Worm (Caenorhabditis elegans) whole organism, L1 larva: ENCODE results near the gene fkh-7.

ENCODE experiments used
- C04F5.9 ChIP-seq: sonication (generic microtip); optimal IDR thresholded peaks from 2 replicates; lab custom pipeline; 2016; ENCODE audit warnings: missing genetic modification characterization, missing compliant biosample characterization
- C16A3.4 ChIP-seq: fragments of 150-350 bp; optimal IDR thresholded peaks from 2 replicates; lab custom pipeline; 2014; ENCODE audit warnings: missing biosample characterization, missing genetic modification characterization
- aha-1 ChIP-seq: fragments of 150-350 bp; optimal IDR thresholded peaks from 2 replicates; lab custom pipeline; 2014; ENCODE audit warnings: missing biosample characterization, missing genetic modification characterization
- alr-1 ChIP-seq: fragments of 200-800 bp; sonication (Bioruptor generic); optimal IDR thresholded peaks from 2 replicates; lab custom pipeline; 2018; ENCODE audit warnings: borderline replicate concordance, mild to moderate bottlenecking, missing genetic modification characterization, missing compliant biosample characterization
- ama-1 ChIP-seq: fragments of 150-350 bp; optimal IDR thresholded peaks from 2 replicates; lab custom pipeline; 2014
- blmp-1 ChIP-seq: fragments of 150-350 bp; optimal IDR thresholded peaks from 2 replicates; lab custom pipeline; 2014; ENCODE audit warnings: missing biosample characterization, missing genetic modification characterization
- ceh-82 ChIP-seq, 3 experiments: fragments of 150-350 bp in 1 of 3; sonication (generic microtip) in 2 of 3; optimal IDR thresholded peaks; 2 replicates each; lab custom pipeline; 2014 to 2017; ENCODE audit warnings: missing biosample characterization in 3 of 3, missing genetic modification characterization in 3 of 3
- ceh-88 ChIP-seq: fragments of 200-800 bp; sonication (Bioruptor generic); IDR thresholded peaks from 2 replicates; pipeline ENCODE4 v1.3.6; 2022; ENCODE audit warnings: missing genetic modification characterization, missing compliant biosample characterization
- dpl-1 ChIP-seq, 3 experiments: fragments of 150-350 bp in 2 of 3; sonication (generic microtip) in 1 of 3; optimal IDR thresholded peaks; 2 replicates each; lab custom pipeline; 2014 to 2017; ENCODE audit warnings: missing biosample characterization in 3 of 3, missing genetic modification characterization in 3 of 3, missing genetic modification reagents in 3 of 3
- efl-1 ChIP-seq, 4 experiments: fragments of 150-350 bp; optimal IDR thresholded peaks in 3 of 4; peaks in 1 of 4; 1 replicate in 1 of 4; 2 replicates in 3 of 4; lab custom pipeline; 2014; ENCODE audit warnings: missing biosample characterization in 2 of 4, missing genetic modification characterization in 2 of 4, missing genetic modification reagents in 2 of 4
- egl-13 ChIP-seq: sonication (generic microtip); optimal IDR thresholded peaks from 2 replicates; lab custom pipeline; 2016; ENCODE audit warnings: missing genotype, missing genetic modification reagents, missing genetic modification characterization, missing compliant biosample characterization
- elt-3 ChIP-seq, 6 experiments: fragments of 150-350 bp in 1 of 6; sonication (generic microtip); optimal IDR thresholded peaks; 2 replicates each; lab custom pipeline; 2017 to 2018; ENCODE audit warnings: missing biosample characterization in 6 of 6, missing genetic modification characterization in 6 of 6, inconsistent platforms in 1 of 6
- ets-5 ChIP-seq: fragments of 200-800 bp; sonication (Bioruptor generic); IDR thresholded peaks from 2 replicates; pipeline ENCODE4 v1.3.6; 2022; ENCODE audit warnings: missing genetic modification characterization, missing compliant biosample characterization
- fkh-10 ChIP-seq: sonication (generic microtip); optimal IDR thresholded peaks from 2 replicates; lab custom pipeline; 2017; ENCODE audit warnings: missing biosample characterization, missing genetic modification reagents, missing genetic modification characterization
- fkh-4 ChIP-seq: sonication (generic microtip); optimal IDR thresholded peaks from 2 replicates; lab custom pipeline; 2016; ENCODE audit warnings: missing compliant biosample characterization, missing genetic modification characterization, borderline replicate concordance
- fkh-8 ChIP-seq: sonication (generic microtip); optimal IDR thresholded peaks from 2 replicates; lab custom pipeline; 2016; ENCODE audit warnings: mild to moderate bottlenecking, missing genetic modification characterization, missing compliant biosample characterization
- fos-1 ChIP-seq: fragments of 150-350 bp; optimal IDR thresholded peaks from 2 replicates; lab custom pipeline; 2014; ENCODE audit warnings: missing biosample characterization, missing genetic modification characterization
- grh-1 ChIP-seq: fragments of 200-800 bp; sonication (Bioruptor generic); IDR thresholded peaks from 2 replicates; pipeline ENCODE4 v1.3.6; 2022; ENCODE audit warnings: missing genetic modification reagents, missing genetic modification characterization, missing compliant biosample characterization
- hlh-17 ChIP-seq: fragments of 200-800 bp; sonication (Bioruptor generic); optimal IDR thresholded peaks from 2 replicates; lab custom pipeline; 2018; ENCODE audit warnings: missing genetic modification characterization, mild to moderate bottlenecking, missing compliant biosample characterization, moderate library complexity, borderline replicate concordance
- isw-1 ChIP-seq: fragments of 200-800 bp; sonication (Bioruptor generic); IDR thresholded peaks from 2 replicates; pipeline ENCODE4 v1.3.6; 2022; ENCODE audit warnings: missing genetic modification characterization, missing compliant biosample characterization
- lin-13 ChIP-seq: fragments of 150-350 bp; optimal IDR thresholded peaks from 2 replicates; lab custom pipeline; 2014; ENCODE audit warnings: missing biosample characterization, missing genetic modification reagents, missing genetic modification characterization
- lin-14 ChIP-seq: fragments of 200-800 bp; sonication (Bioruptor generic); optimal IDR thresholded peaks from 2 replicates; lab custom pipeline; 2018; ENCODE audit warnings: mild to moderate bottlenecking, missing genetic modification characterization, moderate library complexity, missing compliant biosample characterization
- lin-15B ChIP-seq: fragments of 150-350 bp; sonication (generic microtip); optimal IDR thresholded peaks from 3 replicates; lab custom pipeline; 2014; ENCODE audit warnings: missing biosample characterization, missing genetic modification characterization
- lin-35 ChIP-seq, 2 experiments: fragments of 150-350 bp; optimal IDR thresholded peaks; 2 replicates each; lab custom pipeline; 2014; ENCODE audit warnings: missing biosample characterization in 2 of 2, missing genetic modification characterization in 2 of 2, missing genetic modification reagents in 2 of 2
- lin-39 ChIP-seq: fragments of 150-350 bp; optimal IDR thresholded peaks from 2 replicates; lab custom pipeline; 2014; ENCODE audit warnings: missing biosample characterization, missing genetic modification reagents, missing genetic modification characterization
- lsy-2 ChIP-seq, 2 experiments: fragments of 150-350 bp; optimal IDR thresholded peaks; 2 replicates each; lab custom pipeline; 2014; ENCODE audit warnings: missing biosample characterization in 2 of 2, missing genetic modification characterization in 2 of 2
- mab-9 ChIP-seq: fragments of 200-800 bp; sonication (Bioruptor generic); IDR thresholded peaks from 2 replicates; pipeline ENCODE4 v1.3.6; 2022; ENCODE audit warnings: missing genetic modification reagents, missing genetic modification characterization, missing compliant biosample characterization
- mep-1 ChIP-seq: fragments of 150-350 bp; optimal IDR thresholded peaks from 2 replicates; lab custom pipeline; 2014; ENCODE audit warnings: missing biosample characterization, missing genetic modification characterization
- nhr-12 ChIP-seq: sonication (generic microtip); optimal IDR thresholded peaks from 2 replicates; lab custom pipeline; 2017; ENCODE audit warnings: missing biosample characterization, missing genetic modification characterization
- nhr-19 ChIP-seq: fragments of 200-800 bp; sonication (Bioruptor generic); conservative IDR thresholded peaks from 2 replicates; pipeline ENCODE4 v1.3.6; 2022; ENCODE audit warnings: missing genetic modification characterization, missing compliant biosample characterization
- nhr-20 ChIP-seq: sonication (generic microtip); optimal IDR thresholded peaks from 2 replicates; lab custom pipeline; 2016; ENCODE audit warnings: mild to moderate bottlenecking, missing genetic modification characterization, missing compliant biosample characterization
- nhr-237 ChIP-seq: fragments of 150-350 bp; optimal IDR thresholded peaks from 2 replicates; lab custom pipeline; 2014; ENCODE audit warnings: missing biosample characterization, missing genetic modification characterization
- nhr-47 ChIP-seq: sonication (generic microtip); optimal IDR thresholded peaks from 2 replicates; lab custom pipeline; 2016; ENCODE audit warnings: mild to moderate bottlenecking, missing genetic modification characterization, moderate library complexity, missing compliant biosample characterization
- nhr-71 ChIP-seq: sonication (generic microtip); optimal IDR thresholded peaks from 2 replicates; lab custom pipeline; 2016; ENCODE audit warnings: mild to moderate bottlenecking, missing genetic modification characterization, moderate library complexity, missing compliant biosample characterization
- nhr-85 ChIP-seq: sonication (generic microtip); peaks from one replicate; lab custom pipeline; 2016; ENCODE audit warnings: missing genetic modification characterization, inconsistent platforms, missing compliant biosample characterization
- nhr-90 ChIP-seq: sonication (generic microtip); optimal IDR thresholded peaks from 2 replicates; lab custom pipeline; 2016; ENCODE audit warnings: mild to moderate bottlenecking, missing genetic modification characterization, missing compliant biosample characterization; ENCODE audit not compliant: poor library complexity
- pax-3 ChIP-seq: fragments of 200-800 bp; sonication (Bioruptor generic); optimal IDR thresholded peaks from 2 replicates; lab custom pipeline; 2018; ENCODE audit warnings: mild to moderate bottlenecking, missing genetic modification characterization, moderate library complexity, missing compliant biosample characterization
- pqm-1 ChIP-seq: sonication (generic microtip); optimal IDR thresholded peaks from 3 replicates; lab custom pipeline; 2017; ENCODE audit warnings: missing biosample characterization, missing genetic modification characterization
- rnt-1 ChIP-seq: sonication (generic microtip); optimal IDR thresholded peaks from 2 replicates; lab custom pipeline; 2016; ENCODE audit warnings: mild to moderate bottlenecking, missing genetic modification characterization, moderate library complexity, missing compliant biosample characterization
- skn-1 ChIP-seq: fragments of 150-350 bp; optimal IDR thresholded peaks from 2 replicates; lab custom pipeline; 2014; ENCODE audit warnings: missing biosample characterization, missing genetic modification characterization
- snpc-4 ChIP-seq: fragments of 150-350 bp; optimal IDR thresholded peaks from 2 replicates; lab custom pipeline; 2014; ENCODE audit warnings: missing biosample characterization, missing genetic modification characterization
- snu-23 ChIP-seq: sonication (generic microtip); optimal IDR thresholded peaks from 2 replicates; lab custom pipeline; 2016; ENCODE audit warnings: missing genetic modification characterization, missing compliant biosample characterization
- sup-37 ChIP-seq: fragments of 200-800 bp; sonication (Bioruptor generic); optimal IDR thresholded peaks from 2 replicates; lab custom pipeline; 2018; ENCODE audit warnings: mild to moderate bottlenecking, missing genetic modification characterization, missing compliant biosample characterization
- swsn-7 ChIP-seq: sonication (generic microtip); optimal IDR thresholded peaks from 2 replicates; lab custom pipeline; 2016; ENCODE audit warnings: missing genetic modification characterization, missing compliant biosample characterization
- tbx-2 ChIP-seq: sonication (generic microtip); optimal IDR thresholded peaks from 2 replicates; lab custom pipeline; 2016; ENCODE audit warnings: missing genetic modification characterization, missing compliant biosample characterization
- unc-130 ChIP-seq: fragments of 150-350 bp; optimal IDR thresholded peaks from 2 replicates; lab custom pipeline; 2017; ENCODE audit warnings: missing biosample characterization, missing genetic modification characterization, inconsistent platforms
- unc-62 ChIP-seq: fragments of 150-350 bp; optimal IDR thresholded peaks from 2 replicates; lab custom pipeline; 2014; ENCODE audit warnings: missing biosample characterization, missing genetic modification reagents, missing genetic modification characterization
- unc-98 ChIP-seq: fragments of 200-800 bp; sonication (Bioruptor generic); IDR thresholded peaks from 2 replicates; pipeline ENCODE4 v1.3.6; 2022; ENCODE audit warnings: missing genetic modification characterization, missing compliant biosample characterization
- vab-15 ChIP-seq: sonication (generic microtip); optimal IDR thresholded peaks from 2 replicates; lab custom pipeline; 2017; ENCODE audit warnings: missing genotype, mild to moderate bottlenecking, missing genetic modification characterization, missing compliant biosample characterization
- xbp-1 ChIP-seq: sonication (generic microtip); optimal IDR thresholded peaks from 2 replicates; lab custom pipeline; 2016; ENCODE audit warnings: missing genetic modification characterization, missing compliant biosample characterization

Gene fkh-7

DNA sequence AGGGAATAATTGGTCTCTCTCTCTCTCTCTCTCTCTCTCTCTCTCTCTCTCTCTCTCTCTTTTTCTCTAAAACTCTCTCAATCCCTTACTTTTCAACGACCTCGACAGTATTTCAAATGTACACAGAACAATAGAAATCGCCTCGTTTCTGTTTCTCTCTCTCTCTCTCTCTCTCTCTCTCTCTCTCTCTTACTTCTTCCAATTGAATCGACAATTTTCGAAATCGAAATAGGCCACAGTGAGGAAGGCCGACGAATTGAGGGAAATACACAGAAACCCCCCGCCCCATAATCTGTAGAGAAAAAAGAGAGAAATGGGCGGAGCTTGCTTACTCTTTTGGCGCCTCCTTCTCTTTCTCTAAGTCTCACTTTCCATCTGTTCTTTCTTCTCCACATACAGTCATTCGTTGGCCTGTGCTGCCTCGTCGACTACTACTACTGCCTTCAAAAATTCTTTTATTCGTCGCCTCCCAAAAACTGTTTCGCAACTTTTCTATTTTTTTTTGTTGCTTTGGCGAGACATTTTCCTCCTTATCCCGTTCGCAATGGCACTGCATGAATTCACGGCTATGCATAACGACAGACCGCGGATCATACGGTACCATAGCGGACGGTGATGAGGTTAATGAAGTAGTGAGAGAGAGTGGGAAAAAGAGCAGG lies 22.9 kb upstream of the fkh-7 start:
- peak; percentile 54 for TF ChIP-seq skn-1 (tag; lab: Kevin White, UChicago)
- no peak for TF ChIP-seq pqm-1 (tag; lab: Kevin White, UChicago)
- TF ChIP-seq fos-1 (tag; lab: Kevin White, UChicago), result peak; percentile 43
- peak; percentile 54 for TF ChIP-seq nhr-19
- TF ChIP-seq nhr-85, result peak; percentile 99
- TF ChIP-seq C16A3.4 (tag; lab: Kevin White, UChicago), result peak; percentile 2
- peak; percentile 67 for TF ChIP-seq swsn-7 (tag; lab: Kevin White, UChicago)
- peak; percentile 87 for TF ChIP-seq lin-14 (GFP tag; lab: Kevin White, UChicago)
- TF ChIP-seq ceh-88 (GFP tag; lab: Robert Waterston, UW), result no peak
- TF ChIP-seq ets-5 (GFP tag; lab: Robert Waterston, UW), result no peak
- TF ChIP-seq isw-1 (GFP tag; lab: Robert Waterston, UW), result no peak
- TF ChIP-seq blmp-1 (tag; lab: Kevin White, UChicago), result peak; percentile 68
- TF ChIP-seq grh-1 (GFP tag; lab: Robert Waterston, UW), result peak; percentile 85
- TF ChIP-seq efl-1 (optimal IDR thresholded peaks at IDR 0.05; lab: Kevin White, UChicago), result peak; percentile 31 to 37
- peak in 1 of 2 experiments; percentile 92 for TF ChIP-seq efl-1 (GFP tag; optimal IDR thresholded peaks at IDR 0.05 in 1 of 2; lab: Kevin White, UChicago)
- TF ChIP-seq elt-3 (tag; optimal IDR thresholded peaks at IDR 0.05; lab: Kevin White, UChicago), result peak in 1 of 6 experiments; percentile 8
- TF ChIP-seq lin-35 (GFP tag; optimal IDR thresholded peaks at IDR 0.05; lab: Kevin White, UChicago), result peak; percentile 15
- peak; percentile 55 for TF ChIP-seq mep-1
- TF ChIP-seq rnt-1, result peak; percentile 17
- TF ChIP-seq fkh-4 (tag; lab: Kevin White, UChicago), result no peak
- peak; percentile 12 for TF ChIP-seq tbx-2
- TF ChIP-seq nhr-47 (tag; lab: Kevin White, UChicago), result peak; percentile 66
- no peak for TF ChIP-seq hlh-17
- no peak for TF ChIP-seq pax-3 (tag; lab: Kevin White, UChicago)
- peak in 1 of 3 experiments; percentile 5 for TF ChIP-seq ceh-82 (tag; optimal IDR thresholded peaks at IDR 0.05; lab: Kevin White, UChicago)
- TF ChIP-seq xbp-1 (tag; lab: Kevin White, UChicago), result peak; percentile 51
- TF ChIP-seq lin-13, result peak; percentile 47
- TF ChIP-seq alr-1 (tag; lab: Kevin White, UChicago), result no peak
- peak; percentile 29 to 38 (median 36) for TF ChIP-seq dpl-1 (GFP tag; optimal IDR thresholded peaks at IDR 0.05; lab: Kevin White, UChicago)
- peak; percentile 68 for TF ChIP-seq snu-23 (GFP tag; lab: Kevin White, UChicago)
- peak; percentile 32 for TF ChIP-seq nhr-237
- TF ChIP-seq nhr-71 (tag; lab: Kevin White, UChicago), result peak; percentile 81
- peak; percentile 46 to 51 for TF ChIP-seq lsy-2 (tag; optimal IDR thresholded peaks at IDR 0.05; lab: Kevin White, UChicago)
- peak; percentile 74 for TF ChIP-seq nhr-20
- TF ChIP-seq snpc-4 (tag; lab: Kevin White, UChicago), result peak; percentile 7
- TF ChIP-seq ama-1 (lab: Kevin White, UChicago), result peak; percentile 86
- TF ChIP-seq nhr-90, result peak; percentile 72
- peak; percentile 12 for TF ChIP-seq lin-39

DNA sequence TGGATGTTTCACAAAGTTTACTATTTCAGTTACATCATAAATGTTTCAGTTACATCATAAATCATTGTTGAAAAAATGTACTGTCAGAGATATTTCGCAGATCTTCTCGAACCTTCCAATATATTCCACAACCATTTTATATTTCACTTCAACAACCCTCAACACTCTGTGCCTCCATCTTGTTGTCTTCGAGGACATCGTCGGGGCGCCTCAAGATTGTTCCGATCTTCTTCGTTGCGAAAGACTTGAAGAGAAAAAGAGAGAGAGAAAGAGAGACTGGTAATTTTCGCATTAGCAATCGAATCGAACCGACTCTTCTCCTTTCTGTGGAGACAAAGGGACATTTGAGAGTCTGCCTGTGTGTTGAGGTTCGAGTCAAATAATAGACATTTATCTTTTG lies 21.2 kb upstream of the fkh-7 start:
- no peak for TF ChIP-seq vab-15 (tag; lab: Kevin White, UChicago)
- no peak for TF ChIP-seq snpc-4 (tag; lab: Kevin White, UChicago)
- no peak for TF ChIP-seq C04F5.9 (tag; lab: Kevin White, UChicago)
- TF ChIP-seq lin-13, result peak; percentile 24
- TF ChIP-seq rnt-1, result no peak
- TF ChIP-seq fkh-10 (GFP tag; lab: Kevin White, UChicago), result no peak
- no peak for TF ChIP-seq unc-62
- TF ChIP-seq unc-130 (tag; lab: Kevin White, UChicago), result no peak
- TF ChIP-seq fkh-8 (tag; lab: Kevin White, UChicago), result no peak
- peak; percentile 41 for TF ChIP-seq snu-23 (GFP tag; lab: Kevin White, UChicago)
- TF ChIP-seq egl-13 (tag; lab: Kevin White, UChicago), result no peak
- peak; percentile 1 for TF ChIP-seq nhr-47 (tag; lab: Kevin White, UChicago)
- TF ChIP-seq lin-14 (GFP tag; lab: Kevin White, UChicago), result peak; percentile 63
- TF ChIP-seq fkh-4 (tag; lab: Kevin White, UChicago), result no peak
- peak; percentile 11 to 12 (median 12) for TF ChIP-seq dpl-1 (GFP tag; optimal IDR thresholded peaks at IDR 0.05; lab: Kevin White, UChicago)
- TF ChIP-seq unc-98 (GFP tag; lab: Robert Waterston, UW), result no peak
- TF ChIP-seq nhr-12 (tag; lab: Kevin White, UChicago), result no peak
- TF ChIP-seq blmp-1 (tag; lab: Kevin White, UChicago), result peak; percentile 68
- no peak for TF ChIP-seq sup-37 (GFP tag; lab: Kevin White, UChicago)
- no peak for TF ChIP-seq lin-15B (tag; lab: Kevin White, UChicago)
- no peak for TF ChIP-seq pqm-1 (tag; lab: Kevin White, UChicago)
- TF ChIP-seq aha-1 (tag; lab: Kevin White, UChicago), result no peak
- no peak for TF ChIP-seq mab-9 (GFP tag; lab: Robert Waterston, UW)
